Worm (Caenorhabditis elegans) whole organism, young adult: Measurements from ENCODE around the gene frl-1.

Experiments used
- B0261.1 ChIP-seq: sonication (generic microtip); optimal IDR thresholded peaks from 2 replicates; lab custom pipeline; 2016; ENCODE audit warnings: mild to moderate bottlenecking, missing genetic modification characterization, moderate library complexity, missing compliant biosample characterization
- C06A6.2 ChIP-seq: fragments of 200-800 bp; sonication (Bioruptor generic); conservative IDR thresholded peaks from 2 replicates; pipeline ENCODE4 v1.3.6; 2022; ENCODE audit warnings: missing genetic modification characterization, missing compliant biosample characterization
- F33H1.4 ChIP-seq: fragments of 200-800 bp; sonication (Bioruptor generic); IDR thresholded peaks from 2 replicates; pipeline ENCODE4 v1.3.6; 2022; ENCODE audit warnings: missing genetic modification reagents, missing genetic modification characterization, missing compliant biosample characterization
- F37B4.10 ChIP-seq: fragments of 200-800 bp; sonication (Bioruptor generic); IDR thresholded peaks from 2 replicates; pipeline ENCODE4 v1.3.6; 2022; ENCODE audit warnings: missing genetic modification characterization, missing compliant biosample characterization
- K11D2.4 ChIP-seq: fragments of 200-800 bp; sonication (Bioruptor generic); IDR thresholded peaks from 2 replicates; pipeline ENCODE4 v1.3.6; 2022; ENCODE audit warnings: missing genetic modification reagents, missing genetic modification characterization, missing compliant biosample characterization
- K12H6.12 ChIP-seq: fragments of 200-800 bp; sonication (Bioruptor generic); optimal IDR thresholded peaks from 2 replicates; lab custom pipeline; 2018; ENCODE audit warnings: mild to moderate bottlenecking, missing genetic modification characterization, missing compliant biosample characterization
- Y53F4B.3 ChIP-seq: fragments of 200-800 bp; sonication (Bioruptor generic); IDR thresholded peaks from 2 replicates; pipeline ENCODE4 v1.3.6; 2022; ENCODE audit warnings: missing genetic modification reagents, missing genetic modification characterization, missing compliant biosample characterization
- Y67H2A.10 ChIP-seq: fragments of 200-800 bp; sonication (Bioruptor generic); conservative IDR thresholded peaks from 2 replicates; pipeline ENCODE4 v1.3.6; 2022; ENCODE audit warnings: missing genetic modification reagents, missing genetic modification characterization, missing compliant biosample characterization
- Y79H2A.3 ChIP-seq: fragments of 200-800 bp; sonication (Bioruptor generic); conservative IDR thresholded peaks from 2 replicates; pipeline ENCODE4 v1.3.6; 2022; ENCODE audit warnings: missing genetic modification reagents, missing genetic modification characterization, missing compliant biosample characterization
- chd-7 ChIP-seq: sonication (generic microtip); optimal IDR thresholded peaks from 2 replicates; lab custom pipeline; 2016; ENCODE audit warnings: mild to moderate bottlenecking, missing genetic modification characterization, moderate library complexity, missing compliant biosample characterization
- efl-1 ChIP-seq: fragments of 150-350 bp; optimal IDR thresholded peaks from 2 replicates; lab custom pipeline; 2014; ENCODE audit warnings: missing biosample characterization, missing genetic modification reagents, missing genetic modification characterization
- hmg-1.2 ChIP-seq: fragments of 200-800 bp; sonication (Bioruptor generic); IDR thresholded peaks from 2 replicates; pipeline ENCODE4 v1.3.6; 2022; ENCODE audit warnings: missing genetic modification reagents, missing genetic modification characterization, missing compliant biosample characterization
- let-607 ChIP-seq, 2 experiments: fragments of 200-800 bp in 1 of 2; sonication (Bioruptor generic) in 1 of 2; sonication (generic microtip) in 1 of 2; optimal IDR thresholded peaks; 2 replicates each; lab custom pipeline; 2016 to 2018; ENCODE audit warnings: mild to moderate bottlenecking in 2 of 2, missing compliant biosample characterization in 2 of 2, missing genetic modification characterization in 2 of 2, moderate library complexity in 2 of 2, missing genotype in 1 of 2
- lin-54 ChIP-seq: fragments of 200-800 bp; sonication (Bioruptor generic); optimal IDR thresholded peaks from 2 replicates; lab custom pipeline; 2018; ENCODE audit warnings: mild to moderate bottlenecking, missing genetic modification characterization, missing compliant biosample characterization
- lsl-1 ChIP-seq: fragments of 200-800 bp; sonication (Bioruptor generic); optimal IDR thresholded peaks from 2 replicates; lab custom pipeline; 2018; ENCODE audit warnings: mild to moderate bottlenecking, missing genetic modification characterization, moderate library complexity, missing compliant biosample characterization
- madf-6 ChIP-seq: fragments of 200-800 bp; sonication (Bioruptor generic); IDR thresholded peaks from 2 replicates; pipeline ENCODE4 v1.3.6; 2022; ENCODE audit warnings: missing genetic modification reagents, missing genetic modification characterization, missing compliant biosample characterization
- mel-28 ChIP-seq: sonication (generic microtip); optimal IDR thresholded peaks from 2 replicates; lab custom pipeline; 2016; ENCODE audit warnings: borderline replicate concordance, mild to moderate bottlenecking, missing genetic modification characterization, missing compliant biosample characterization
- pha-4 ChIP-seq: fragments of 150-350 bp; sonication (generic microtip); optimal IDR thresholded peaks from 2 replicates; lab custom pipeline; 2014; ENCODE audit warnings: missing biosample characterization, missing genetic modification reagents, missing genetic modification characterization
- repo-1 ChIP-seq: sonication (generic microtip); optimal IDR thresholded peaks from 2 replicates; lab custom pipeline; 2017; ENCODE audit warnings: mild to moderate bottlenecking, missing genetic modification characterization, missing compliant biosample characterization
- rpc-1 ChIP-seq, 2 experiments: fragments of 150-350 bp in 1 of 2; sonication (generic microtip) in 1 of 2; optimal IDR thresholded peaks; 2 replicates each; lab custom pipeline; 2014 to 2018; ENCODE audit warnings: missing biosample characterization in 1 of 2, missing genetic modification characterization in 1 of 2, missing genetic modification reagents in 1 of 2, missing genotype in 1 of 2
- snpc-3.4 ChIP-seq: sonication (generic microtip); optimal IDR thresholded peaks from 2 replicates; lab custom pipeline; 2017; ENCODE audit warnings: missing genetic modification characterization, mild to moderate bottlenecking, missing compliant biosample characterization, antibody characterized with exemption, moderate library complexity, missing genotype, missing genetic modification reagents
- sptf-2 ChIP-seq: fragments of 200-800 bp; sonication (Bioruptor generic); optimal IDR thresholded peaks from 2 replicates; lab custom pipeline; 2018; ENCODE audit warnings: mild to moderate bottlenecking, missing genetic modification characterization, missing compliant biosample characterization
- tbp1 ChIP-seq: fragments of 200-800 bp; sonication (Bioruptor generic); optimal IDR thresholded peaks from 2 replicates; lab custom pipeline; 2018; ENCODE audit warnings: mild to moderate bottlenecking, missing genetic modification characterization, missing compliant biosample characterization
- zfh-2 ChIP-seq: fragments of 200-800 bp; sonication (Bioruptor generic); conservative IDR thresholded peaks from 2 replicates; pipeline ENCODE4 v1.3.6; 2022; ENCODE audit warnings: missing genetic modification reagents, missing genetic modification characterization, missing compliant biosample characterization

The frl-1 gene

ce11 chrIII:2125936-2126335, 2.0 kb downstream of the frl-1 start:
- no peak for TF ChIP-seq repo-1 (tag; lab: Kevin White, UChicago)
- TF ChIP-seq hmg-1.2 (GFP tag; lab: Robert Waterston, UW), result peak; percentile 75

ce11 chrIII:2129377-2129776, 5.4 kb downstream of the frl-1 start:
- TF ChIP-seq K12H6.12 (tag; lab: Kevin White, UChicago) (no peak), rpc-1 (optimal IDR thresholded peaks at IDR 0.05; lab: Kevin White, UChicago) (no peak), rpc-1 (tag; optimal IDR thresholded peaks at IDR 0.05; lab: Kevin White, UChicago) (peak; percentile 63), Y79H2A.3 (GFP tag; lab: Robert Waterston, UW) (no peak), tbp1 (GFP tag; lab: Kevin White, UChicago) (peak; percentile 72), chd-7 (tag; lab: Kevin White, UChicago) (no peak), F37B4.10 (GFP tag; lab: Robert Waterston, UW) (no peak), B0261.1 (tag; lab: Kevin White, UChicago) (peak; percentile 45)

ce11 chrIII:2129991-2130390, 6.1 kb downstream of the frl-1 start:
- TF ChIP-seq pha-4 (no peak), hmg-1.2 (GFP tag; lab: Robert Waterston, UW) (peak; percentile 73; the same call in 1 of the 2 replicates)
- TF ChIP-seq, all 124 proteins: peak for 1

- TF ChIP-seq let-607 (tag; optimal IDR thresholded peaks at IDR 0.05; lab: Kevin White, UChicago), result no peak
- peak; percentile 64; the same call in 1 of the 2 replicates for TF ChIP-seq hmg-1.2 (GFP tag; lab: Robert Waterston, UW)
Measured at ce11 chrIII:2132059-2132458, 8.1 kb downstream of the frl-1 start.

- TF ChIP-seq F33H1.4 (GFP tag; lab: Robert Waterston, UW), result peak; percentile 23; the same call in 1 of the 2 replicates
- TF ChIP-seq lsl-1 (GFP tag; lab: Kevin White, UChicago), result peak; percentile 82
- TF ChIP-seq madf-6 (GFP tag; lab: Robert Waterston, UW), result peak; percentile 59; the same call in 1 of the 2 replicates
- TF ChIP-seq Y53F4B.3 (GFP tag; lab: Robert Waterston, UW), result no peak
- TF ChIP-seq K11D2.4 (GFP tag; lab: Robert Waterston, UW), result no peak
- no peak for TF ChIP-seq Y67H2A.10 (GFP tag; lab: Robert Waterston, UW)
- no peak for TF ChIP-seq F37B4.10 (GFP tag; lab: Robert Waterston, UW)
- TF ChIP-seq pha-4, result no peak
- peak; percentile 48 for TF ChIP-seq lin-54
Measured at ce11 chrIII:2133928-2134327, 10.0 kb downstream of the frl-1 start.

ce11 chrIII:2137490-2137889, 13.6 kb downstream of the frl-1 start:
- TF ChIP-seq C06A6.2 (GFP tag; lab: Robert Waterston, UW) (no peak), sptf-2 (GFP tag; lab: Kevin White, UChicago) (no peak), snpc-3.4 (tag; lab: Kevin White, UChicago) (no peak), tbp1 (GFP tag; lab: Kevin White, UChicago) (peak; percentile 70), rpc-1 (optimal IDR thresholded peaks at IDR 0.05; lab: Kevin White, UChicago) (no peak), rpc-1 (tag; optimal IDR thresholded peaks at IDR 0.05; lab: Kevin White, UChicago) (peak; percentile 53), zfh-2 (GFP tag; lab: Robert Waterston, UW) (0 out of 2 replicates have a peak, but pooled peaks have one; percentile 3), mel-28 (no peak)

- TF ChIP-seq efl-1 (GFP tag; lab: Kevin White, UChicago) (no peak), lsl-1 (GFP tag; lab: Kevin White, UChicago) (peak; percentile 30)
Measured at ce11 chrIII:2150555-2150954, 26.6 kb downstream of the frl-1 start.
